Fruit fly (Drosophila melanogaster): Measurements from ENCODE around the gene PTPMT1.

PTPMT1 gene

DNA sequence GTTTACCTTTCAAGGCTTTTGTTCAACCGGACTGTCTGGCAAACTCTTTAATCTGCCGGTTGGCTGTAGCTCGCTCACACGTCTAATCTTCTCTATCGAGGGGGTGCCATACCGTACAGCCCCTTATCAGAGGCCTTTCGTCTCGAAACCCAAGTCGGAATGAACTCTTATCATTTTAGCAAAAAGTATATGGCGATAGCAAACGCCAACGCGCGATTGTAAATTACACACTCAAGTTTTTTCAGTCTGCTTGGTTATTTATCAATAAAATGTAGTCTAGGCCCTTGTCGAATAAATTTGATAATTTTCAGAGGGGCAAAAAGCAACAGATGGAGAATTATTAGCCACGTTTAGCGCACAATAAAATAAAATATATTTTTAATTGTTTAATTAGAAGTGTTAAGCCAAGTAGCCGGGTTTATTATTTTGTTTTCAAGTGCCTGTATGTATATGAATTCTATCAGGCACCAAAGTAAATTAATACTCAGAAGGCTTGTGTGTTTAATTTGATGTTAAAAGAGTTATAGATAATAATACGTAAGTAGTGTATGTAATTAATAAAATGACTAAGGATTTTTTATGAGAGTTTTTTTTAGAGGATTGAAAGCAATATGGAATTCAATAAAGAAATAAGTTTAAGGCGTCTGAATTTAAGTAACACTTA lies 33.2 kb upstream of the PTPMT1 start:
- TF ChIP-seq usp (GFP tag; optimal IDR thresholded peaks at IDR 0.05): no peak
- no peak for TF ChIP-seq psq (optimal IDR thresholded peaks at IDR 0.05)
- no peak for TF ChIP-seq pan (optimal IDR thresholded peaks at IDR 0.05)
- no peak for TF ChIP-seq EcR (GFP tag; optimal IDR thresholded peaks at IDR 0.05)
- TF ChIP-seq CG8478 (optimal IDR thresholded peaks at IDR 0.05): no peak
- no peak for TF ChIP-seq Dll (optimal IDR thresholded peaks at IDR 0.05)

dm6 chr3R:23725711-23726349 lies 32.3 kb upstream of the PTPMT1 start:
- TF ChIP-seq pan (optimal IDR thresholded peaks at IDR 0.05) (no peak), Dll (optimal IDR thresholded peaks at IDR 0.05) (no peak), psq (optimal IDR thresholded peaks at IDR 0.05) (no peak), EcR (GFP tag; optimal IDR thresholded peaks at IDR 0.05) (no peak), CG8478 (optimal IDR thresholded peaks at IDR 0.05) (no peak), usp (GFP tag; optimal IDR thresholded peaks at IDR 0.05) (no peak)

DNA sequence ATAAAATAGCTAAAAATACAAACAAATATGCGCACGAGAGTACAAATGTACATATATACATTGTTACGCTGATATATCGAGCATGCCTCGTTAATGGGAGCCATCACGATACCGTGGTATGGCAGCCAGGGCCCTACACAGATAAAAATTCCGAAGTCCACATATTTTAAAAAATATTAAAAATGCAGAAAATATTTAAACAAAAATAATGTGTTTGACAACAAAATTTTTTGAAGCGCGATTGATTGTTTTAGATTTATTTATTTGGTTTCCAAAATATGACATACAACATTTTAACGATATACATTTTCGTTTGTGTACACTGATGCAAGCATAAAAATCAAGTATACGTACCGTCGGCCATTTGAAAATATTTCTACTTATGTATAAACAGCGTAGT lies 31.4 kb upstream of the PTPMT1 start:
- no peak for TF ChIP-seq usp (GFP tag; optimal IDR thresholded peaks at IDR 0.05)
- no peak for TF ChIP-seq Dll (optimal IDR thresholded peaks at IDR 0.05)
- no peak for TF ChIP-seq EcR (GFP tag; optimal IDR thresholded peaks at IDR 0.05)
- no peak for TF ChIP-seq pan (optimal IDR thresholded peaks at IDR 0.05)
- TF ChIP-seq CG8478 (optimal IDR thresholded peaks at IDR 0.05): no peak
- no peak for TF ChIP-seq psq (optimal IDR thresholded peaks at IDR 0.05)

DNA sequence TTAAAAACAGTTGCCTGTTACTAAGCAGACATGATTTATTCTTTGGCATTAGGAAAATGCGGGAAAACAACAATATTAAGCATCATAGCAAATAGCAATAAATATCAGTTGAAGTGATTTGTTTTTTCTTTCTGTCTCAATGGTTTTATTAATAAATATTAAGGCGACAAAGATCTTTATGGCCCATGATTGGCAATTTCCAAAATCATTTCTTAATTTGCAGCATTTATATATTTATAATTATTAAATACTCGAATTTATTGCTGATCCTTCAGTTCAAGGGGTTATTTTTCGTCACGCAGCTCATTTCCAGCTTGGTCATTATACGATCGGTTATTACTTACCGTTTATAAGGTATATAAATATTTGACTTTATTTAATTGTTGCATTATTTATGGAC lies 30.5 kb upstream of the PTPMT1 start:
- TF ChIP-seq CG8478 (optimal IDR thresholded peaks at IDR 0.05): no peak
- no peak for TF ChIP-seq EcR (GFP tag; optimal IDR thresholded peaks at IDR 0.05)
- TF ChIP-seq psq (optimal IDR thresholded peaks at IDR 0.05): no peak
- no peak for TF ChIP-seq pan (optimal IDR thresholded peaks at IDR 0.05)
- TF ChIP-seq Dll (optimal IDR thresholded peaks at IDR 0.05): no peak
- no peak for TF ChIP-seq usp (GFP tag; optimal IDR thresholded peaks at IDR 0.05)

DNA sequence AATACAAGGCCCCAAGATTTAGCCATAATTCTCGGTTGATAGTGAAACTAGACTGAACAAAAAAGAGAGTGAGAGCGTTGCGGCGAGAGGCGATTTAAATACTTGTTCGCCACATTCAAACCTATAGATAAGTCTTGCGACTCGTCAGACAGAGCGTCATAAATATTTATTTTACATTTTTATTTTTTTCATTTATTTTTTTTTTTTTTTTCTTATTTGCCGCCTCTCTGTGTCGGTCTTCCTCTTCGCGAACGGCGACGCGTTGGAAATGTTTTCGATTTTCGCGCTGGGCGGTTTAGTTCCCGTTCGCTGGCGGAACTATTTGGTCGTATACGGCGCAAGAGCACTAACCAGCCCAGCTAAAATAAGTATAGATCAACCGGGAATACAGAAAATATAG lies 30.1 kb upstream of the PTPMT1 start:
- TF ChIP-seq Dll (optimal IDR thresholded peaks at IDR 0.05): no peak
- no peak for TF ChIP-seq usp (GFP tag; optimal IDR thresholded peaks at IDR 0.05)
- TF ChIP-seq CG8478 (optimal IDR thresholded peaks at IDR 0.05): no peak
- TF ChIP-seq EcR (GFP tag; optimal IDR thresholded peaks at IDR 0.05): no peak
- no peak for TF ChIP-seq pan (optimal IDR thresholded peaks at IDR 0.05)
- TF ChIP-seq psq (optimal IDR thresholded peaks at IDR 0.05): no peak

dm6 chr3R:23729066-23729465 lies 29.1 kb upstream of the PTPMT1 start:
- TF ChIP-seq CG8478 (optimal IDR thresholded peaks at IDR 0.05) (no peak), Dll (optimal IDR thresholded peaks at IDR 0.05) (no peak), EcR (GFP tag; optimal IDR thresholded peaks at IDR 0.05) (no peak), psq (optimal IDR thresholded peaks at IDR 0.05) (no peak), usp (GFP tag; optimal IDR thresholded peaks at IDR 0.05) (no peak), pan (optimal IDR thresholded peaks at IDR 0.05) (no peak)

dm6 chr3R:23729632-23730471 lies 28.3 kb upstream of the PTPMT1 start:
- TF ChIP-seq pan (optimal IDR thresholded peaks at IDR 0.05) (no peak), EcR (GFP tag; optimal IDR thresholded peaks at IDR 0.05) (no peak), CG8478 (optimal IDR thresholded peaks at IDR 0.05) (no peak), psq (optimal IDR thresholded peaks at IDR 0.05) (no peak), Dll (optimal IDR thresholded peaks at IDR 0.05) (no peak), usp (GFP tag; optimal IDR thresholded peaks at IDR 0.05) (no peak)

dm6 chr3R:23730472-23730801 lies 27.7 kb upstream of the PTPMT1 start:
- no peak for TF ChIP-seq psq (optimal IDR thresholded peaks at IDR 0.05)
- TF ChIP-seq EcR (GFP tag; optimal IDR thresholded peaks at IDR 0.05): no peak
- no peak for TF ChIP-seq CG8478 (optimal IDR thresholded peaks at IDR 0.05)
- TF ChIP-seq pan (optimal IDR thresholded peaks at IDR 0.05): no peak
- no peak for TF ChIP-seq Dll (optimal IDR thresholded peaks at IDR 0.05)
- TF ChIP-seq usp (GFP tag; optimal IDR thresholded peaks at IDR 0.05): no peak

DNA sequence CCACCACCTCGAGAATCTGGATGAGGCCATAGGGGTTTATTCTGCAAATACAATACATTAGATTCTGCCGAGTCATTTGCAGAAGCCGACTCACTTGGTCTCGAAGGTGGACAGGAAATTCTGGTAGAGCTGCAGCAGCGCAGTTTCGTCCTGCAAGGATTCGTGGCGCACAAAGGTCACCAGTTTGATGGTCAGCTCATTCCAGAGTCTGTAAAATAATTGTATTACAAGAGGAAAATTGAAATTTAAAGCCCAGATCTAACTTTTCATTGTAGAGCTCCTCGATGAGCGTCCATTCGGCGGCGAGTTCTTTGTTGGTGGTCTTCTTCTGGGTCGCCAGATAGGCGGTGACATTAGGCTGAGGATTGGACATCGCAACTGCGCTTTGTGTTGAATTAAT lies 25.6 kb upstream of the PTPMT1 start:
- TF ChIP-seq CG8478 (optimal IDR thresholded peaks at IDR 0.05): no peak
- no peak for TF ChIP-seq usp (GFP tag; optimal IDR thresholded peaks at IDR 0.05)
- no peak for TF ChIP-seq psq (optimal IDR thresholded peaks at IDR 0.05)
- no peak for TF ChIP-seq EcR (GFP tag; optimal IDR thresholded peaks at IDR 0.05)
- no peak for TF ChIP-seq Dll (optimal IDR thresholded peaks at IDR 0.05)

DNA sequence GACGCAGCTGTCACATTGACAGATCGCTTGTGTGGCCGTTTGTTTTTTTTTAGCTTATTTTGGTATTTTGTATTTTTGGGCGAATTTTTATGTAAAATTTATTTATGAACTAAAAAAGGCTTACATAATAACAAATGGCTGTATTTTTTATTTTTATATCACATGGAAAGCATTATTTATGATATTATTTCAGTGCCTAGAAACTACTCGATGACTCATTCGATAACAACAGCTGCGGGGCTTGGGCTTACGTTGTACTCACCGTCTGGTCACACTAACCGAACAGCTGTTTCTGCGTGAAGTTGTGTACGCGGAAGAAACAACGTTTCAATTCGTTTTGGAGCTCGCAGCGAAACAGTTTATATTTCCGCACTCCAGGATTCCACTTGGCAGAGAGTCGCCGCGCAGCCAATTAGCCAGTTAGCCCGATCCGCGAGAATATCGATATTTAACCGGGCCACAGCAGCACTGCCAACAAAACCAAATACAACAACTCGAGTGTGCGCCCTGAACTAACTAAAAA lies 25.1 kb upstream of the PTPMT1 start, which contains the start of the genes Hmgcr and Rpn9:
TSS of gene Hmgcr (plus strand) at position 335 of the 523 bp plus-strand sequence.
TSS of gene Rpn9 (minus strand) at position 473 of the 523 bp plus-strand sequence.
- TF ChIP-seq EcR (GFP tag; optimal IDR thresholded peaks at IDR 0.05): no peak
- TF ChIP-seq psq (optimal IDR thresholded peaks at IDR 0.05): no peak
- no peak for TF ChIP-seq usp (GFP tag; optimal IDR thresholded peaks at IDR 0.05)

- TF ChIP-seq psq (optimal IDR thresholded peaks at IDR 0.05) (no peak), usp (GFP tag; optimal IDR thresholded peaks at IDR 0.05) (no peak), Dll (optimal IDR thresholded peaks at IDR 0.05) (no peak), EcR (GFP tag; optimal IDR thresholded peaks at IDR 0.05) (no peak), pan (optimal IDR thresholded peaks at IDR 0.05) (no peak), CG8478 (optimal IDR thresholded peaks at IDR 0.05) (no peak)
Observed at dm6 chr3R:23733771-23734170, 24.4 kb upstream of the PTPMT1 start.

Data from whole organism.